Worm (Caenorhabditis elegans) whole organism, early embryonic: Measurements from ENCODE around the gene aip-1.

Source experiments
- B0310.2 ChIP-seq: sonication (generic microtip); optimal IDR thresholded peaks from 2 replicates; lab custom pipeline; 2016; ENCODE audit warnings: mild to moderate bottlenecking, missing genetic modification characterization, missing compliant biosample characterization
- ama-1 ChIP-seq: fragments of 150-350 bp; optimal IDR thresholded peaks from 2 replicates; lab custom pipeline; 2014
- flt-1 ChIP-seq: fragments of 200-800 bp; sonication (Bioruptor generic); IDR thresholded peaks from 2 replicates; pipeline ENCODE4 v1.3.6; 2022; ENCODE audit warnings: missing genetic modification characterization, missing compliant biosample characterization
- tbx-11 ChIP-seq: fragments of 200-800 bp; sonication (Bioruptor generic); IDR thresholded peaks from 2 replicates; pipeline ENCODE4 v1.3.6; 2022; ENCODE audit warnings: missing genetic modification characterization, missing compliant biosample characterization
- tra-4 ChIP-seq: sonication (generic microtip); optimal IDR thresholded peaks from 2 replicates; lab custom pipeline; 2017; ENCODE audit warnings: missing genetic modification characterization, missing compliant biosample characterization

ce11 chrV:14026194-14026593, 14.1 kb downstream of the aip-1 start, which contains the start of gene T08G5.2:
- TF ChIP-seq ama-1 (lab: Kevin White, UChicago): no peak
- no peak for TF ChIP-seq tbx-11 (GFP tag; lab: Robert Waterston, UW)
- no peak for TF ChIP-seq B0310.2 (tag; lab: Kevin White, UChicago)
- no peak for TF ChIP-seq tra-4
- TF ChIP-seq flt-1: no peak
